Fruit fly (Drosophila melanogaster) whole organism, embryonic: Measurements from ENCODE around the gene Ids.

Source experiments
- Asciz ChIP-seq: fragments of 200-800 bp; sonication (Bioruptor generic); optimal IDR thresholded peaks from 2 replicates; lab custom pipeline; 2017; ENCODE audit warnings: missing biosample characterization, mild to moderate bottlenecking, missing genetic modification characterization, missing genetic modification reagents
- C15 ChIP-seq: fragments of 200-800 bp; sonication (Bioruptor generic); IDR thresholded peaks from 3 replicates; pipeline ENCODE4 v1.3.6; 2022; ENCODE audit warnings: missing biosample characterization, missing genetic modification characterization
- CG10267 ChIP-seq: fragments of 200-800 bp; sonication (Bioruptor generic); optimal IDR thresholded peaks from 2 replicates; lab custom pipeline; 2018; ENCODE audit warnings: missing biosample characterization, mild to moderate bottlenecking, missing genetic modification characterization, moderate library complexity
- CG10565 ChIP-seq: fragments of 200-800 bp; sonication (Bioruptor generic); optimal IDR thresholded peaks from 3 replicates; lab custom pipeline; 2016; ENCODE audit warnings: missing biosample characterization, mild to moderate bottlenecking, missing genetic modification characterization
- CG10654 ChIP-seq: fragments of 200-800 bp; sonication (Bioruptor generic); optimal IDR thresholded peaks from 2 replicates; lab custom pipeline; 2016; ENCODE audit warnings: missing biosample characterization, missing genetic modification characterization
- CG11247 ChIP-seq: fragments of 200-800 bp; sonication (Bioruptor generic); IDR thresholded peaks from 2 replicates; pipeline ENCODE4 v1.3.6; 2022; ENCODE audit warnings: missing biosample characterization, missing genetic modification characterization
- CG1529 ChIP-seq: fragments of 200-800 bp; sonication (Bioruptor generic); optimal IDR thresholded peaks from 3 replicates; lab custom pipeline; 2018; ENCODE audit warnings: missing biosample characterization, missing genetic modification characterization
- CG15514 ChIP-seq: fragments of 200-800 bp; sonication (Bioruptor generic); optimal IDR thresholded peaks from 3 replicates; lab custom pipeline; 2017; ENCODE audit warnings: missing biosample characterization, missing genetic modification characterization, mild to moderate bottlenecking, moderate library complexity, missing genetic modification reagents
- CG17829 ChIP-seq: fragments of 200-800 bp; optimal IDR thresholded peaks from 2 replicates; lab custom pipeline; 2019; ENCODE audit warnings: missing biosample characterization, mild to moderate bottlenecking, missing genetic modification characterization, moderate library complexity
- CG18764 ChIP-seq: fragments of 200-800 bp; sonication (Bioruptor generic); optimal IDR thresholded peaks from 3 replicates; lab custom pipeline; 2016; ENCODE audit warnings: missing biosample characterization, missing genetic modification characterization
- CG2712 ChIP-seq: fragments of 200-800 bp; optimal IDR thresholded peaks from 3 replicates; lab custom pipeline; 2019; ENCODE audit warnings: missing biosample characterization, mild to moderate bottlenecking, missing genetic modification characterization, moderate library complexity
- CG30020 ChIP-seq: fragments of 200-800 bp; optimal IDR thresholded peaks from 2 replicates; lab custom pipeline; 2019; ENCODE audit warnings: missing biosample characterization, mild to moderate bottlenecking, missing genetic modification characterization, moderate library complexity
- CG3163 ChIP-seq: fragments of 200-800 bp; sonication (Bioruptor generic); optimal IDR thresholded peaks from 3 replicates; lab custom pipeline; 2016; ENCODE audit warnings: missing biosample characterization, missing genetic modification characterization
- CG32532 ChIP-seq: fragments of 200-800 bp; sonication (Bioruptor generic); IDR thresholded peaks from 2 replicates; pipeline ENCODE4 v1.3.6; 2022; ENCODE audit warnings: missing biosample characterization, missing genetic modification characterization
- CG4707 ChIP-seq: fragments of 200-800 bp; sonication (Bioruptor generic); optimal IDR thresholded peaks from 2 replicates; lab custom pipeline; 2018; ENCODE audit warnings: missing biosample characterization, mild to moderate bottlenecking, missing genetic modification characterization, moderate library complexity
- CG7556 ChIP-seq: fragments of 200-800 bp; sonication (Bioruptor generic); optimal IDR thresholded peaks from 2 replicates; lab custom pipeline; 2017; ENCODE audit warnings: missing biosample characterization, mild to moderate bottlenecking, missing genetic modification characterization
- CG8924 ChIP-seq: fragments of 200-800 bp; optimal IDR thresholded peaks from 3 replicates; lab custom pipeline; 2019; ENCODE audit warnings: missing biosample characterization, mild to moderate bottlenecking, missing genetic modification characterization, moderate library complexity
- CG9817 ChIP-seq: fragments of 200-800 bp; sonication (Bioruptor generic); optimal IDR thresholded peaks from 2 replicates; lab custom pipeline; 2018; ENCODE audit warnings: missing biosample characterization, mild to moderate bottlenecking, missing genetic modification characterization, moderate library complexity
- Dll ChIP-seq: fragments of 200-800 bp; sonication (Bioruptor generic); IDR thresholded peaks from 4 replicates; pipeline ENCODE4 v1.3.6; 2022; ENCODE audit warnings: missing biosample characterization, missing genetic modification characterization; ENCODE audit not compliant: partially characterized antibody
- Eip74EF ChIP-seq, 2 experiments: fragments of 200-800 bp in 1 of 2; fragments of >200 bp in 1 of 2; sonication (Bioruptor generic) in 1 of 2; optimal IDR thresholded peaks; 2 replicates each; lab custom pipeline; 2017 to 2019; ENCODE audit warnings: missing biosample characterization in 2 of 2, missing genetic modification characterization in 2 of 2, mild to moderate bottlenecking in 1 of 2, moderate library complexity in 1 of 2
- Fer2 ChIP-seq: fragments of 200-800 bp; sonication (Bioruptor generic); optimal IDR thresholded peaks from 2 replicates; lab custom pipeline; 2018; ENCODE audit warnings: missing biosample characterization, mild to moderate bottlenecking, missing genetic modification characterization, moderate library complexity
- Hmx ChIP-seq: fragments of 200-800 bp; sonication (Bioruptor generic); optimal IDR thresholded peaks from 2 replicates; lab custom pipeline; 2016; ENCODE audit warnings: missing biosample characterization, missing genetic modification characterization
- Lim3 ChIP-seq: fragments of 200-800 bp; sonication (Bioruptor generic); IDR thresholded peaks from 2 replicates; pipeline ENCODE4 v1.3.6; 2022; ENCODE audit warnings: missing biosample characterization, missing genetic modification characterization
- Med ChIP-seq: fragments of 200-800 bp; sonication (Bioruptor generic); peaks from one replicate; lab custom pipeline; 2016; ENCODE audit warnings: missing biosample characterization, missing genetic modification characterization, mild to moderate bottlenecking, inconsistent platforms, moderate library complexity
- NFAT ChIP-seq: fragments of 200-800 bp; sonication (Bioruptor generic); IDR thresholded peaks from 2 replicates; pipeline ENCODE4 v1.3.6; 2022; ENCODE audit warnings: missing biosample characterization, missing genetic modification characterization
- Oaz ChIP-seq: fragments of 200-800 bp; sonication (Bioruptor generic); IDR thresholded peaks from 2 replicates; pipeline ENCODE4 v1.3.6; 2022; ENCODE audit warnings: missing biosample characterization, missing genetic modification characterization
- Opbp ChIP-seq: fragments of 200-800 bp; sonication (Bioruptor generic); IDR thresholded peaks from 3 replicates; pipeline ENCODE4 v1.3.6; 2022; ENCODE audit warnings: missing biosample characterization, missing genetic modification characterization; ENCODE audit not compliant: partially characterized antibody
- Taf1 ChIP-seq: fragments of 200-800 bp; sonication (Bioruptor generic); IDR thresholded peaks from 2 replicates; pipeline ENCODE4 v1.3.6; 2022; ENCODE audit warnings: missing biosample characterization, missing genetic modification characterization
- cad ChIP-seq: fragments of >200 bp; optimal IDR thresholded peaks from 2 replicates; lab custom pipeline; 2017; ENCODE audit warnings: missing biosample characterization, missing genetic modification characterization
- gt ChIP-seq: fragments of 200-800 bp; sonication (Bioruptor generic); IDR thresholded peaks from 2 replicates; pipeline ENCODE4 v1.3.6; 2022; ENCODE audit warnings: missing biosample characterization, missing genetic modification characterization
- jigr1 ChIP-seq: fragments of 200-800 bp; sonication (Bioruptor generic); IDR thresholded peaks from 3 replicates; pipeline ENCODE4 v1.3.6; 2022; ENCODE audit warnings: missing biosample characterization, missing genetic modification characterization
- ken ChIP-seq: fragments of 200-800 bp; sonication (Bioruptor generic); IDR thresholded peaks from 3 replicates; pipeline ENCODE4 v1.3.6; 2022; ENCODE audit warnings: missing biosample characterization, missing genetic modification characterization
- maf-S ChIP-seq: fragments of 200-800 bp; sonication (Bioruptor generic); optimal IDR thresholded peaks from 2 replicates; lab custom pipeline; 2016; ENCODE audit warnings: missing biosample characterization, missing genetic modification characterization
- prd ChIP-seq, 3 experiments: fragments of >200 bp in 2 of 3; fragments of 200-800 bp in 1 of 3; sonication (Bioruptor generic) in 1 of 3; optimal IDR thresholded peaks in 2 of 3; IDR thresholded peaks in 1 of 3; 2 replicates in 2 of 3; 3 replicates in 1 of 3; pipeline versions ENCODE4 v1.3.6 to Lab custom; 2017 to 2022; ENCODE audit warnings: missing biosample characterization in 1 of 3, missing genetic modification characterization in 1 of 3
- seq ChIP-seq: fragments of 200-800 bp; sonication (Bioruptor generic); IDR thresholded peaks from 2 replicates; pipeline ENCODE4 v1.3.6; 2022; ENCODE audit warnings: missing biosample characterization, missing genetic modification characterization
- slp2 ChIP-seq: fragments of 200-800 bp; sonication (Bioruptor generic); optimal IDR thresholded peaks from 2 replicates; lab custom pipeline; 2016; ENCODE audit warnings: missing biosample characterization, missing genetic modification characterization
- sob ChIP-seq: fragments of 200-800 bp; sonication (Bioruptor generic); IDR thresholded peaks from 2 replicates; pipeline ENCODE4 v1.3.6; 2022; ENCODE audit warnings: missing biosample characterization, missing genetic modification characterization
- twi ChIP-seq: fragments of 200-800 bp; optimal IDR thresholded peaks from 2 replicates; lab custom pipeline; 2019; ENCODE audit warnings: missing biosample characterization, mild to moderate bottlenecking, missing genetic modification characterization, moderate library complexity
- unpg ChIP-seq: fragments of 200-800 bp; sonication (Bioruptor generic); optimal IDR thresholded peaks from 3 replicates; lab custom pipeline; 2018; ENCODE audit warnings: missing biosample characterization, mild to moderate bottlenecking, missing genetic modification characterization, moderate library complexity
- usp ChIP-seq: fragments of >200 bp; optimal IDR thresholded peaks from 2 replicates; lab custom pipeline; 2017; ENCODE audit warnings: missing biosample characterization, missing genetic modification characterization

The Ids gene

DNA sequence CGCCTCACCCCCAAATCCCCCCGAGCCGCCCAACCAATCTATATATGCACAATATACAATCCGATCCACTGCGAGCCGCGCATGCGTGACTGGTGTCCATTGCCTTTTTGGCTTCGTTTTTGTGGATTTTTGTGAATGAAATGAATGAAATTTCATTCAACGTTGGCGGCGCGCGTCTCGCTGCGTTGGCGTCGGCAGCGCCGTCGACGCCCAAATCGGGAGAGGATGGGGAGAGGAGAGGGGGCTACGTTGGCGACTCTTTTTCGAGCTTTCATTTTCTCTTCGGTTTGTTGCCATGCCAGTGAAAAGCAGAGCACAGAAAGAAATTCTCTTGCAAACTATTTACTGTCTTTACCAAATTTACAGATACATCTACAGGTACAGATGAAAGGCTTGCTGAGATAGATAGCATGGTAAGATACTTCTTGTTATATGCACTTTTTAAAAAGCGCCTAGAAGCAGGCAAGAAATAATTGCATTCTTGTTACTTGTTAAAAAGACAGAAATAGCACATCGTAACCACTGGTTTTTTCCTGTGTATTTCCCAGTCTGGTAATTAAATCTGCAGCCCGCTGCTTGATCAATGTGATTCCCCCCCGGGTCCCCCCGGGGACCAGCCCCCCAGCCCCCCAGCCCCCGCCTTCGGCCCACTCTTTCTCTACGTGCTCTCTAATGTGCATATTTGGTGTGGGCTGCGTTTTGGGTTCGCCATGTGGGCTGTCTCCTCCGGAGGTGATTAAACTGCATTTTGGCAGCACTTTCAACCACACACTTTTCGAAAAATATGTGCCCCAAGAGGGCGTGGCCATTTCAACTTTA is 2.4 kb downstream of the Ids start (continued):
- peak; percentile 50 for TF ChIP-seq CG8924 (tag; lab: Kevin White, UChicago)
- TF ChIP-seq Opbp (GFP tag; lab: Robert Waterston, UW) = no peak
- 0 out of 2 replicates have a peak, but pooled peaks have one; percentile 24 for TF ChIP-seq Lim3
- TF ChIP-seq CG9817 (tag; lab: Kevin White, UChicago) = no peak
- TF ChIP-seq CG3163 (GFP tag; lab: Kevin White, UChicago) = peak; percentile 54
- peak; percentile 5 for TF ChIP-seq twi (tag; lab: Kevin White, UChicago)
- TF ChIP-seq CG15514 (GFP tag; lab: Kevin White, UChicago) = no peak
- 0 out of 2 replicates have a peak, but pooled peaks have one; percentile 18 for TF ChIP-seq seq (GFP tag; lab: Robert Waterston, UW)
- no peak for TF ChIP-seq CG30020 (tag; lab: Kevin White, UChicago)
- no peak for TF ChIP-seq CG10565
- peak; percentile 19; the same call in 1 of the 2 replicates for TF ChIP-seq sob (GFP tag; lab: Robert Waterston, UW)
- peak; percentile 47 for TF ChIP-seq CG17829 (tag; lab: Kevin White, UChicago)
- no peak for TF ChIP-seq CG11247 (GFP tag; lab: Robert Waterston, UW)
- no peak for TF ChIP-seq usp (GFP tag; lab: Kevin White, UChicago)
- no peak for TF ChIP-seq NFAT (GFP tag; lab: Robert Waterston, UW)
- TF ChIP-seq CG7556 (GFP tag; lab: Kevin White, UChicago) = peak; percentile 16
- no peak for TF ChIP-seq maf-S
- TF ChIP-seq unpg (GFP tag; lab: Kevin White, UChicago) = peak; percentile 39
- no peak for TF ChIP-seq C15
- no peak for TF ChIP-seq Eip74EF (GFP tag; optimal IDR thresholded peaks at IDR 0.05; lab: Kevin White, UChicago)
- TF ChIP-seq CG10267 (tag; lab: Kevin White, UChicago) = peak; percentile 22
- peak; percentile 61 for TF ChIP-seq CG2712 (tag; lab: Kevin White, UChicago)
- no peak for TF ChIP-seq Fer2
- TF ChIP-seq slp2 (GFP tag; lab: Kevin White, UChicago) = no peak
- TF ChIP-seq Taf1 (GFP tag; lab: Robert Waterston, UW) = no peak
- TF ChIP-seq Asciz = peak; percentile 62
- TF ChIP-seq CG1529 (GFP tag; lab: Kevin White, UChicago) = peak; percentile 65
- TF ChIP-seq Med = peak; percentile 78
- no peak for TF ChIP-seq CG32532 (GFP tag; lab: Robert Waterston, UW)
- no peak for TF ChIP-seq prd (optimal IDR thresholded peaks at IDR 0.05; lab: Kevin White, UChicago)
- peak; percentile 57; the same call in 2 of the 3 replicates for TF ChIP-seq prd (GFP tag; IDR thresholded peaks at IDR 0.05; lab: Robert Waterston, UW)
- TF ChIP-seq jigr1 (GFP tag; lab: Robert Waterston, UW) = no peak
- TF ChIP-seq CG18764 (GFP tag; lab: Kevin White, UChicago) = peak; percentile 28
- no peak for TF ChIP-seq gt (GFP tag; lab: Robert Waterston, UW)
- peak; percentile 19 for TF ChIP-seq CG10654 (GFP tag; lab: Kevin White, UChicago)
- TF ChIP-seq Hmx (GFP tag; lab: Kevin White, UChicago) = no peak
- TF ChIP-seq cad (GFP tag; lab: Kevin White, UChicago) = no peak
- 0 out of 3 replicates have a peak, but pooled peaks have one; percentile 38 for TF ChIP-seq ken (GFP tag; lab: Robert Waterston, UW)
- no peak for TF ChIP-seq Dll (GFP tag; lab: Robert Waterston, UW)
- no peak for TF ChIP-seq CG4707 (GFP tag; lab: Kevin White, UChicago)
- no peak for TF ChIP-seq Oaz (GFP tag; lab: Robert Waterston, UW)
